Worm (Caenorhabditis elegans): ENCODE results near the gene nhr-68.
A peak's percentile ranks its signal among the peaks of the same experiment; 100 is the strongest.

nhr-68 gene

ce11 chrV:11572803-11573490 lies at the start of gene nhr-68, which contains the start of gene H12C20.7:
TSS of gene nhr-68 (plus strand) at chrV:11573440.
TSS of gene H12C20.7 (minus strand) at chrV:11572990.
- TF ChIP-seq snpc-1.3 (tag; optimal IDR thresholded peaks at IDR 0.05; ENCODE audit: insufficient read depth) (no peak), repo-1 (tag; optimal IDR thresholded peaks at IDR 0.05) (peak; percentile 90), hmg-20 (GFP tag; IDR thresholded peaks at IDR 0.05) (no peak), lag-1 (GFP tag; IDR thresholded peaks at IDR 0.05) (0 out of 2 replicates have a peak, but pooled peaks have one; percentile 38), rpc-1 (optimal IDR thresholded peaks at IDR 0.05) (no peak), rpc-1 (tag; optimal IDR thresholded peaks at IDR 0.05) (no peak), nhr-179 (tag; optimal IDR thresholded peaks at IDR 0.05) (no peak), ztf-28 (GFP tag; IDR thresholded peaks at IDR 0.05) (no peak), rec-8 (tag; optimal IDR thresholded peaks at IDR 0.05) (no peak), T26A5.8 (tag; optimal IDR thresholded peaks at IDR 0.05) (no peak), lin-35 (GFP tag; optimal IDR thresholded peaks at IDR 0.05) (peak in 1 of 3 experiments; percentile 55), F55B11.4 (tag; optimal IDR thresholded peaks at IDR 0.05; ENCODE audit: borderline replicate concordance, insufficient read depth) (no peak), ceh-100 (GFP tag; IDR thresholded peaks at IDR 0.05) (no peak), cebp-1 (GFP tag; IDR thresholded peaks at IDR 0.05) (peak; percentile 51; the same call in 1 of the 2 replicates), cebp-1 (tag; optimal IDR thresholded peaks at IDR 0.05) (peak; percentile 85), nhr-80 (tag; optimal IDR thresholded peaks at IDR 0.05) (peak; percentile 98), lin-40 (tag; optimal IDR thresholded peaks at IDR 0.05) (peak; percentile 95), tlf-1 (GFP tag; optimal IDR thresholded peaks at IDR 0.05) (peak; percentile 91), zfh-2 (GFP tag; conservative IDR thresholded peaks at IDR 0.05) (no peak), aptf-2 (GFP tag; conservative IDR thresholded peaks at IDR 0.05) (no peak), bed-2 (GFP tag; IDR thresholded peaks at IDR 0.05) (no peak), ztf-22 (GFP tag; optimal IDR thresholded peaks at IDR 0.05) (peak; percentile 97), hlh-12 (tag; optimal IDR thresholded peaks at IDR 0.05) (no peak), ZK185.1 (tag; optimal IDR thresholded peaks at IDR 0.05; ENCODE audit: poor library complexity, severe bottlenecking) (peak; percentile 84), die-1 (tag; optimal IDR thresholded peaks at IDR 0.05) (peak; percentile 68), F33H1.4 (GFP tag; IDR thresholded peaks at IDR 0.05) (no peak), nhr-90 (tag; optimal IDR thresholded peaks at IDR 0.05) (peak; percentile 78), attf-5 (GFP tag; optimal IDR thresholded peaks at IDR 0.05) (peak; percentile 70), unc-130 (GFP tag; optimal IDR thresholded peaks at IDR 0.05) (no peak), B0035.1 (tag; optimal IDR thresholded peaks at IDR 0.05) (peak; percentile 29), F37B4.10 (GFP tag; IDR thresholded peaks at IDR 0.05) (no peak), hrde-1 (tag; optimal IDR thresholded peaks at IDR 0.05; ENCODE audit: borderline replicate concordance) (no peak), attf-6 (GFP tag; IDR thresholded peaks at IDR 0.05) (no peak), C06A6.2 (GFP tag; conservative IDR thresholded peaks at IDR 0.05) (peak; percentile 90), ceh-58 (GFP tag; IDR thresholded peaks at IDR 0.05) (no peak), madf-8 (GFP tag; conservative IDR thresholded peaks at IDR 0.05) (no peak), madf-6 (GFP tag; IDR thresholded peaks at IDR 0.05) (no peak), ztf-18 (tag; optimal IDR thresholded peaks at IDR 0.05) (peak; percentile 37), nhr-120 (GFP tag; IDR thresholded peaks at IDR 0.05) (no peak), lsl-1 (GFP tag; optimal IDR thresholded peaks at IDR 0.05) (no peak), F10E7.11 (tag; optimal IDR thresholded peaks at IDR 0.05) (no peak), dpl-1 (GFP tag; optimal IDR thresholded peaks at IDR 0.05) (no peak), dpff-1 (tag; optimal IDR thresholded peaks at IDR 0.05) (peak; percentile 36), F52B5.7 (tag; optimal IDR thresholded peaks at IDR 0.05) (peak; percentile 63), nfyb-1 (GFP tag; IDR thresholded peaks at IDR 0.05) (peak; percentile 92), ama-1 (optimal IDR thresholded peaks at IDR 0.05) (no peak), ama-1 (GFP tag; optimal IDR thresholded peaks at IDR 0.05) (no peak), ccch-3 (GFP tag; optimal IDR thresholded peaks at IDR 0.05) (no peak), egrh-3 (GFP tag; IDR thresholded peaks at IDR 0.05) (no peak)
